Worm (Caenorhabditis elegans): ENCODE results near the gene F41B4.2.

The F41B4.2 gene

DNA sequence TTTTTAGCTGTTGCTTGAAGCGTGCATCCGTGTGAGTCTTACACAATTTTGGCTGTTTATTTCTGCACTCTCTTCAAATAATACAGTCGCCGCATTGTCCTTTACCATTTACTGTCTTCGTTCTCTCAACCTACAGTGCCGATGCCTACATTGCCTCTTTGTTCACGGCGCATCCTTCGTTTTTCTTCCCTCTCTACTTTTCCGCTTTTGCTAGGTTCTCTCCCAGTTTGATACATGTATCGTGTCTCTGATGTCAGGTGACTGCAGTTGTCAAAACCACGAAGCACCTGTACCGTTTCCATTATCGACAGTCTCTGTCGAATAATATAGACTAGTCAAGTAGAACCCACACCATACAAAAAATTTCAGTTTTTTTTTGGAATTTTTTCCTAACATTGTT is 26.4 kb downstream of the F41B4.2 start (continued):
- peak; percentile 43 for TF ChIP-seq T20F7.1 (GFP tag; optimal IDR thresholded peaks at IDR 0.05)
- no peak for TF ChIP-seq lin-13 (GFP tag; optimal IDR thresholded peaks at IDR 0.05)
- no peak for TF ChIP-seq lim-7 (GFP tag; IDR thresholded peaks at IDR 0.05)
- TF ChIP-seq nhr-25 (tag; optimal IDR thresholded peaks at IDR 0.05; ENCODE audit: borderline replicate concordance, insufficient read depth) = no peak
- peak in 1 of 2 experiments; percentile 31 for TF ChIP-seq mdl-1 (tag; optimal IDR thresholded peaks at IDR 0.05)
- peak; percentile 50 for TF ChIP-seq mes-2 (tag; optimal IDR thresholded peaks at IDR 0.05; ENCODE audit: poor library complexity, severe bottlenecking)
- TF ChIP-seq daf-12 (tag; optimal IDR thresholded peaks at IDR 0.05) = no peak
- TF ChIP-seq nhr-76 (tag; optimal IDR thresholded peaks at IDR 0.05) = no peak
- TF ChIP-seq jun-1 (tag; optimal IDR thresholded peaks at IDR 0.05) = peak; percentile 19
- TF ChIP-seq skn-1 (tag; optimal IDR thresholded peaks at IDR 0.05) = no peak
- TF ChIP-seq nhr-77 (tag; optimal IDR thresholded peaks at IDR 0.05) = no peak
- no peak for TF ChIP-seq tra-1 (GFP tag; IDR thresholded peaks at IDR 0.05)
- TF ChIP-seq lir-3 (tag; optimal IDR thresholded peaks at IDR 0.05) = no peak
- no peak for TF ChIP-seq ama-1 (optimal IDR thresholded peaks at IDR 0.05)
- TF ChIP-seq R02D3.7 (tag; optimal IDR thresholded peaks at IDR 0.05) = no peak
- TF ChIP-seq nhr-6 (tag; optimal IDR thresholded peaks at IDR 0.05) = no peak
- TF ChIP-seq ceh-62 (tag; optimal IDR thresholded peaks at IDR 0.05) = no peak
- TF ChIP-seq F37D6.2 (tag; optimal IDR thresholded peaks at IDR 0.05) = no peak
- TF ChIP-seq aly-2 (tag; optimal IDR thresholded peaks at IDR 0.05) = no peak
- no peak for TF ChIP-seq nhr-10 (tag; optimal IDR thresholded peaks at IDR 0.05)
- no peak for TF ChIP-seq Y105C5A.15 (GFP tag; IDR thresholded peaks at IDR 0.05)
- no peak for TF ChIP-seq madf-5 (GFP tag; IDR thresholded peaks at IDR 0.05)
- TF ChIP-seq dmd-6 (GFP tag; IDR thresholded peaks at IDR 0.05) = peak; percentile 65
- no peak for TF ChIP-seq sdz-12 (GFP tag; optimal IDR thresholded peaks at IDR 0.05)
- TF ChIP-seq gei-8 (GFP tag; optimal IDR thresholded peaks at IDR 0.05) = no peak
- no peak for TF ChIP-seq nhr-11 (tag; optimal IDR thresholded peaks at IDR 0.05)
- no peak for TF ChIP-seq nhr-42 (GFP tag; IDR thresholded peaks at IDR 0.05)
- TF ChIP-seq mep-1 (tag; optimal IDR thresholded peaks at IDR 0.05) = peak; percentile 53
- no peak for TF ChIP-seq dmd-9 (GFP tag; IDR thresholded peaks at IDR 0.05)
- no peak for TF ChIP-seq madf-9 (GFP tag; conservative IDR thresholded peaks at IDR 0.05)
- peak; percentile 69 for TF ChIP-seq dve-1 (tag; optimal IDR thresholded peaks at IDR 0.05; ENCODE audit: insufficient read depth)
- TF ChIP-seq D1046.2 (GFP tag; IDR thresholded peaks at IDR 0.05) = no peak
- TF ChIP-seq hlh-30 (tag; optimal IDR thresholded peaks at IDR 0.05; ENCODE audit: insufficient read depth) = peak; percentile 78
- peak; percentile 60 for TF ChIP-seq mxl-3 (GFP tag; optimal IDR thresholded peaks at IDR 0.05)
- TF ChIP-seq mxl-2 (GFP tag; conservative IDR thresholded peaks at IDR 0.05) = no peak
- peak; percentile 26 for TF ChIP-seq pqm-1 (tag; optimal IDR thresholded peaks at IDR 0.05)
- no peak for TF ChIP-seq ZK546.5 (tag; optimal IDR thresholded peaks at IDR 0.05)
- no peak for TF ChIP-seq zfp-3 (GFP tag; conservative IDR thresholded peaks at IDR 0.05)
- 0 out of 2 replicates have a peak, but pooled peaks have one; percentile 30 for TF ChIP-seq hmg-1.1 (GFP tag; IDR thresholded peaks at IDR 0.05)
- no peak for TF ChIP-seq Y75B8A.6 (GFP tag; IDR thresholded peaks at IDR 0.05)
- no peak for TF ChIP-seq duxl-1 (tag; optimal IDR thresholded peaks at IDR 0.05; ENCODE audit: poor library complexity)
- TF ChIP-seq rbr-2 (tag; optimal IDR thresholded peaks at IDR 0.05) = no peak
- TF ChIP-seq dmd-8 (GFP tag; IDR thresholded peaks at IDR 0.05) = no peak
- no peak for TF ChIP-seq hif-1 (tag; optimal IDR thresholded peaks at IDR 0.05)
- no peak for TF ChIP-seq lin-39 (tag; optimal IDR thresholded peaks at IDR 0.05)
- TF ChIP-seq F44E2.7 (GFP tag; IDR thresholded peaks at IDR 0.05) = no peak
- no peak for TF ChIP-seq zip-2 (tag; optimal IDR thresholded peaks at IDR 0.05)
- no peak for TF ChIP-seq nhr-41 (GFP tag; IDR thresholded peaks at IDR 0.05)
- TF ChIP-seq ceh-44 (GFP tag; IDR thresholded peaks at IDR 0.05) = no peak
- no peak for TF ChIP-seq daf-19 (GFP tag; conservative IDR thresholded peaks at IDR 0.05)
- no peak for TF ChIP-seq fkh-10 (GFP tag; optimal IDR thresholded peaks at IDR 0.05)
- no peak for TF ChIP-seq egl-43 (GFP tag; IDR thresholded peaks at IDR 0.05)

Data from whole organism, L4 larva.